Worm (Caenorhabditis elegans) whole organism, L1 larva: ENCODE results near the gene kle-2.

Source experiments
- C34B4.2 ChIP-seq: sonication (generic microtip); optimal IDR thresholded peaks from 2 replicates; lab custom pipeline; 2017; ENCODE audit warnings: mild to moderate bottlenecking, missing genetic modification characterization, missing compliant biosample characterization
- F16B12.6 ChIP-seq: fragments of 150-350 bp; optimal IDR thresholded peaks from 2 replicates; lab custom pipeline; 2014; ENCODE audit warnings: missing biosample characterization, missing genetic modification characterization
- Y116A8C.19 ChIP-seq: sonication (generic microtip); optimal IDR thresholded peaks from 2 replicates; lab custom pipeline; 2016; ENCODE audit warnings: missing compliant biosample characterization, missing genetic modification characterization, borderline replicate concordance
- ama-1 ChIP-seq: fragments of 150-350 bp; optimal IDR thresholded peaks from 2 replicates; lab custom pipeline; 2014
- blmp-1 ChIP-seq: fragments of 150-350 bp; optimal IDR thresholded peaks from 2 replicates; lab custom pipeline; 2014; ENCODE audit warnings: missing biosample characterization, missing genetic modification characterization
- ceh-63 ChIP-seq: fragments of 200-800 bp; sonication (Bioruptor generic); optimal IDR thresholded peaks from 2 replicates; lab custom pipeline; 2018; ENCODE audit warnings: mild to moderate bottlenecking, missing genetic modification characterization, missing compliant biosample characterization
- ceh-8 ChIP-seq: fragments of 200-800 bp; sonication (Bioruptor generic); optimal IDR thresholded peaks from 2 replicates; lab custom pipeline; 2018; ENCODE audit warnings: mild to moderate bottlenecking, missing genetic modification characterization, moderate library complexity, missing compliant biosample characterization
- ceh-82 ChIP-seq, 3 experiments: fragments of 150-350 bp in 1 of 3; sonication (generic microtip) in 2 of 3; optimal IDR thresholded peaks; 2 replicates each; lab custom pipeline; 2014 to 2017; ENCODE audit warnings: missing biosample characterization in 3 of 3, missing genetic modification characterization in 3 of 3
- ceh-88 ChIP-seq: fragments of 200-800 bp; sonication (Bioruptor generic); IDR thresholded peaks from 2 replicates; pipeline ENCODE4 v1.3.6; 2022; ENCODE audit warnings: missing genetic modification characterization, missing compliant biosample characterization
- ceh-90 ChIP-seq: sonication (generic microtip); optimal IDR thresholded peaks from 2 replicates; lab custom pipeline; 2016; ENCODE audit warnings: missing genetic modification characterization, missing compliant biosample characterization
- dpl-1 ChIP-seq, 3 experiments: fragments of 150-350 bp in 2 of 3; sonication (generic microtip) in 1 of 3; optimal IDR thresholded peaks; 2 replicates each; lab custom pipeline; 2014 to 2017; ENCODE audit warnings: missing biosample characterization in 3 of 3, missing genetic modification characterization in 3 of 3, missing genetic modification reagents in 3 of 3
- dsc-1 ChIP-seq: sonication (generic microtip); optimal IDR thresholded peaks from 2 replicates; lab custom pipeline; 2016; ENCODE audit warnings: mild to moderate bottlenecking, missing genetic modification characterization, missing compliant biosample characterization
- efl-1 ChIP-seq, 4 experiments: fragments of 150-350 bp; optimal IDR thresholded peaks in 3 of 4; peaks in 1 of 4; 1 replicate in 1 of 4; 2 replicates in 3 of 4; lab custom pipeline; 2014; ENCODE audit warnings: missing biosample characterization in 2 of 4, missing genetic modification characterization in 2 of 4, missing genetic modification reagents in 2 of 4
- efl-3 ChIP-seq: fragments of 200-800 bp; sonication (Bioruptor generic); optimal IDR thresholded peaks from 2 replicates; lab custom pipeline; 2018; ENCODE audit warnings: mild to moderate bottlenecking, missing genetic modification characterization, missing compliant biosample characterization
- egl-27 ChIP-seq, 2 experiments: fragments of 150-350 bp in 1 of 2; sonication (generic microtip); optimal IDR thresholded peaks; 3 replicates each; lab custom pipeline; 2017 to 2018; ENCODE audit warnings: missing biosample characterization in 2 of 2, missing genetic modification characterization in 2 of 2, missing genetic modification reagents in 2 of 2
- elt-2 ChIP-seq: sonication (generic microtip); optimal IDR thresholded peaks from 2 replicates; lab custom pipeline; 2016; ENCODE audit warnings: missing genetic modification characterization, mild to moderate bottlenecking, inconsistent platforms, missing compliant biosample characterization, missing genetic modification reagents
- elt-3 ChIP-seq, 6 experiments: fragments of 150-350 bp in 1 of 6; sonication (generic microtip); optimal IDR thresholded peaks; 2 replicates each; lab custom pipeline; 2017 to 2018; ENCODE audit warnings: missing biosample characterization in 6 of 6, missing genetic modification characterization in 6 of 6, inconsistent platforms in 1 of 6
- fkh-4 ChIP-seq: sonication (generic microtip); optimal IDR thresholded peaks from 2 replicates; lab custom pipeline; 2016; ENCODE audit warnings: missing compliant biosample characterization, missing genetic modification characterization, borderline replicate concordance
- fos-1 ChIP-seq: fragments of 150-350 bp; optimal IDR thresholded peaks from 2 replicates; lab custom pipeline; 2014; ENCODE audit warnings: missing biosample characterization, missing genetic modification characterization
- jun-1 ChIP-seq: fragments of 150-350 bp; optimal IDR thresholded peaks from 2 replicates; lab custom pipeline; 2014; ENCODE audit warnings: missing biosample characterization, missing genetic modification reagents, missing genetic modification characterization
- lin-13 ChIP-seq: fragments of 150-350 bp; optimal IDR thresholded peaks from 2 replicates; lab custom pipeline; 2014; ENCODE audit warnings: missing biosample characterization, missing genetic modification reagents, missing genetic modification characterization
- lin-14 ChIP-seq: fragments of 200-800 bp; sonication (Bioruptor generic); optimal IDR thresholded peaks from 2 replicates; lab custom pipeline; 2018; ENCODE audit warnings: mild to moderate bottlenecking, missing genetic modification characterization, moderate library complexity, missing compliant biosample characterization
- lin-15B ChIP-seq: fragments of 150-350 bp; sonication (generic microtip); optimal IDR thresholded peaks from 3 replicates; lab custom pipeline; 2014; ENCODE audit warnings: missing biosample characterization, missing genetic modification characterization
- lsy-2 ChIP-seq, 2 experiments: fragments of 150-350 bp; optimal IDR thresholded peaks; 2 replicates each; lab custom pipeline; 2014; ENCODE audit warnings: missing biosample characterization in 2 of 2, missing genetic modification characterization in 2 of 2
- mdl-1 ChIP-seq, 2 experiments: fragments of 150-350 bp; optimal IDR thresholded peaks; 2 replicates each; lab custom pipeline; 2014 to 2017; ENCODE audit warnings: missing biosample characterization in 2 of 2, missing genetic modification characterization in 2 of 2, inconsistent platforms in 1 of 2
- mef-2 ChIP-seq: fragments of 150-350 bp; optimal IDR thresholded peaks from 2 replicates; lab custom pipeline; 2014; ENCODE audit warnings: missing biosample characterization, missing genetic modification characterization
- mep-1 ChIP-seq: fragments of 150-350 bp; optimal IDR thresholded peaks from 2 replicates; lab custom pipeline; 2014; ENCODE audit warnings: missing biosample characterization, missing genetic modification characterization
- nhr-12 ChIP-seq: sonication (generic microtip); optimal IDR thresholded peaks from 2 replicates; lab custom pipeline; 2017; ENCODE audit warnings: missing biosample characterization, missing genetic modification characterization
- nhr-19 ChIP-seq: fragments of 200-800 bp; sonication (Bioruptor generic); conservative IDR thresholded peaks from 2 replicates; pipeline ENCODE4 v1.3.6; 2022; ENCODE audit warnings: missing genetic modification characterization, missing compliant biosample characterization
- nhr-20 ChIP-seq: sonication (generic microtip); optimal IDR thresholded peaks from 2 replicates; lab custom pipeline; 2016; ENCODE audit warnings: mild to moderate bottlenecking, missing genetic modification characterization, missing compliant biosample characterization
- nhr-28 ChIP-seq: fragments of 150-350 bp; optimal IDR thresholded peaks from 2 replicates; lab custom pipeline; 2014; ENCODE audit warnings: missing biosample characterization, missing genetic modification characterization
- nhr-71 ChIP-seq: sonication (generic microtip); optimal IDR thresholded peaks from 2 replicates; lab custom pipeline; 2016; ENCODE audit warnings: mild to moderate bottlenecking, missing genetic modification characterization, moderate library complexity, missing compliant biosample characterization
- nhr-77 ChIP-seq: fragments of 150-350 bp; optimal IDR thresholded peaks from 2 replicates; lab custom pipeline; 2014; ENCODE audit warnings: missing biosample characterization, missing genetic modification characterization
- nhr-85 ChIP-seq: sonication (generic microtip); peaks from one replicate; lab custom pipeline; 2016; ENCODE audit warnings: missing genetic modification characterization, inconsistent platforms, missing compliant biosample characterization
- nhr-90 ChIP-seq: sonication (generic microtip); optimal IDR thresholded peaks from 2 replicates; lab custom pipeline; 2016; ENCODE audit warnings: mild to moderate bottlenecking, missing genetic modification characterization, missing compliant biosample characterization; ENCODE audit not compliant: poor library complexity
- pax-3 ChIP-seq: fragments of 200-800 bp; sonication (Bioruptor generic); optimal IDR thresholded peaks from 2 replicates; lab custom pipeline; 2018; ENCODE audit warnings: mild to moderate bottlenecking, missing genetic modification characterization, moderate library complexity, missing compliant biosample characterization
- rnt-1 ChIP-seq: sonication (generic microtip); optimal IDR thresholded peaks from 2 replicates; lab custom pipeline; 2016; ENCODE audit warnings: mild to moderate bottlenecking, missing genetic modification characterization, moderate library complexity, missing compliant biosample characterization
- snpc-4 ChIP-seq: fragments of 150-350 bp; optimal IDR thresholded peaks from 2 replicates; lab custom pipeline; 2014; ENCODE audit warnings: missing biosample characterization, missing genetic modification characterization
- tbx-2 ChIP-seq: sonication (generic microtip); optimal IDR thresholded peaks from 2 replicates; lab custom pipeline; 2016; ENCODE audit warnings: missing genetic modification characterization, missing compliant biosample characterization
- unc-30 ChIP-seq: sonication (generic microtip); optimal IDR thresholded peaks from 2 replicates; lab custom pipeline; 2017; ENCODE audit warnings: missing biosample characterization, missing genetic modification characterization
- unc-86 ChIP-seq: sonication (generic microtip); optimal IDR thresholded peaks from 2 replicates; lab custom pipeline; 2016; ENCODE audit warnings: missing genetic modification characterization, missing compliant biosample characterization
- vab-15 ChIP-seq: sonication (generic microtip); optimal IDR thresholded peaks from 2 replicates; lab custom pipeline; 2017; ENCODE audit warnings: missing genotype, mild to moderate bottlenecking, missing genetic modification characterization, missing compliant biosample characterization
- zag-1 ChIP-seq: fragments of 150-350 bp; optimal IDR thresholded peaks from 2 replicates; lab custom pipeline; 2014; ENCODE audit warnings: missing biosample characterization, missing genetic modification characterization
- ztf-4 ChIP-seq: fragments of 150-350 bp; optimal IDR thresholded peaks from 2 replicates; lab custom pipeline; 2014; ENCODE audit warnings: missing biosample characterization, missing genetic modification characterization

Gene kle-2

DNA sequence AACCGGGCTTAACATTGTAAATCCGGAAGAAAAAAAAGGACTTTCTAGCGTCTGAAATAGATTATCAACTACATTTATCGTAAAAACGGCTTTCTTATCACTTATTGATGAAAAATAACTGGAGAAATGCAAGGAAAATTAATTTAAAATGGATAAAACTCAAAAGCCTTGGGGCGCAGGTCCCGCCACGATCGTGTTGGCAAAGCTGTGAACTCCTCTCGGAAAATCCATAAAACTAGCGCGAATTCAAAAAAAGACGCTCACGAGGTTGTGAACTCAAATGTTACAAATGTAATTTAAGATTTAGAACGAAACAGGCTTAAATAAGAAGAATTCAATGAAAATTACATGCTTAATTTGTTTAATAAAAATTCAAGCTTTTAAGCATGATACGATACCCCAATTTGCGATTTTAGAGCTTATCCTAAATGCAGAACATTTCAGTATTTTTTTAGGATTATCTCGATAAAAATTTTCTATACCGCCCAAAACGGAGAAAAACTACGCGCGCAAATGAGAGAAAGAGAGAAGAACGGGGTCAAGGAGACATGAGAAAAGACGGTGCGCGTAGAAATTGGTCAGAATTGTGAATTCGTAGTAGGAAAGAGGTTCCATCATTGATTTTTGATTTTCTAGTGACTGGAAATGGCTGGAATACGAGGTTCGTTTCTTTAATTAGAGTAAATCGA lies 10.7 kb downstream of the kle-2 start, which contains the start of gene C29E4.15 (continued):
- peak; percentile 52 for TF ChIP-seq nhr-19 (GFP tag; lab: Robert Waterston, UW)
- TF ChIP-seq pax-3 (tag; lab: Kevin White, UChicago) = no peak
- TF ChIP-seq mdl-1 (tag; optimal IDR thresholded peaks at IDR 0.05; lab: Kevin White, UChicago) = peak in 1 of 2 experiments; percentile 24
- peak; percentile 30 for TF ChIP-seq F16B12.6 (tag; lab: Kevin White, UChicago)
- peak; percentile 92 for TF ChIP-seq efl-1 (optimal IDR thresholded peaks at IDR 0.05; lab: Kevin White, UChicago)
- TF ChIP-seq efl-1 (GFP tag; optimal IDR thresholded peaks at IDR 0.05 in 1 of 2; lab: Kevin White, UChicago) = peak; percentile 90 to 98
- no peak for TF ChIP-seq unc-30

DNA sequence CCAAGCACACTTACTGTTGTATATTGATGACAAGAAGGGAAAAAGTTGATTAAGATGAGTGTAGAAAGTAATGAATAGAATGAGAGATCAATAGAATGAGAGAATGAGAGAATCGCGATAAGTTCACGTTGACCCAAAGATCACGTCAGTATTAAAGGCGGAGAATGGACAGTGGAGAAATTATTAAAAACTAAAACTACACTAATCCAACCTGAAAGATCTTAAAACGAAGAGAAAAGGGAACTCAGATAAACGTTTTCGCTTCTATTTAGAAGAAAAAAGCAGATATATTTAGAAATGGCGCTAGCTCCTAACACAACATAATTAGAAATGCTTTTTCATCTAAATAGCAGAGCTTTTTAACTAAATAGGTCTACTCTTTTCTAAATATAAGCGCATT lies 11.7 kb downstream of the kle-2 start, which contains the start of gene let-754:
TSS of gene let-754 (minus strand) at position 101 of the 400 bp plus-strand sequence.
- TF ChIP-seq ztf-4 (no peak), jun-1 (tag; lab: Kevin White, UChicago) (no peak), dsc-1 (tag; lab: Kevin White, UChicago) (no peak), lin-14 (GFP tag; lab: Kevin White, UChicago) (no peak), snpc-4 (tag; lab: Kevin White, UChicago) (no peak), fkh-4 (no peak), lsy-2 (tag; optimal IDR thresholded peaks at IDR 0.05; lab: Kevin White, UChicago) (no peak), nhr-85 (tag; lab: Kevin White, UChicago) (no peak), nhr-90 (tag; lab: Kevin White, UChicago) (no peak), egl-27 (tag; optimal IDR thresholded peaks at IDR 0.05; lab: Kevin White, UChicago) (no peak), tbx-2 (no peak), mep-1 (tag; lab: Kevin White, UChicago) (no peak), efl-3 (GFP tag; lab: Kevin White, UChicago) (no peak), unc-30 (no peak), fos-1 (tag; lab: Kevin White, UChicago) (no peak), nhr-28 (no peak), mef-2 (tag; lab: Kevin White, UChicago) (no peak), zag-1 (tag; lab: Kevin White, UChicago) (no peak)

DNA sequence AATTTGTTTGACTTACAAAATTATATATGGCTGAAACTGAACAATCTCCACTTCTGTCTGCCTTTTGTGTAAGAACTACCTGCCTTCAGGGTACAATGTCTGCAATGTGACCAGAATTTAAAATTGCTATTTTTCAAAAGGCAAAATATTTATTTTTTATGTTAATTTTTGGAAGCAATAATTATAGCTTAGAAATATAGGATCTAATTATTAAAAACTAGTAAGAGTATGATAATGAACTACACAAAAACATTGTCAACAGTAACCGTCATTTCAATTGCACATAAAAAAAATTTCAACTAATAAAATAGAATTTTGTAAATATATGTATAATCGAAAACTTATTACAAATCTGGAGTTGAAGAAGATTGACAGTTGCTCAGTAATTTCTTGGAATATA lies 15.4 kb downstream of the kle-2 start, which contains the start of gene C29E4.9:
TSS of gene C29E4.9 (minus strand) at position 101 of the 400 bp plus-strand sequence.
- no peak for TF ChIP-seq efl-1 (optimal IDR thresholded peaks at IDR 0.05; lab: Kevin White, UChicago)
- TF ChIP-seq efl-1 (GFP tag; optimal IDR thresholded peaks at IDR 0.05 in 1 of 2; lab: Kevin White, UChicago) = peak in 1 of 2 experiments; percentile 43
- TF ChIP-seq lin-15B (tag; lab: Kevin White, UChicago) = no peak

DNA sequence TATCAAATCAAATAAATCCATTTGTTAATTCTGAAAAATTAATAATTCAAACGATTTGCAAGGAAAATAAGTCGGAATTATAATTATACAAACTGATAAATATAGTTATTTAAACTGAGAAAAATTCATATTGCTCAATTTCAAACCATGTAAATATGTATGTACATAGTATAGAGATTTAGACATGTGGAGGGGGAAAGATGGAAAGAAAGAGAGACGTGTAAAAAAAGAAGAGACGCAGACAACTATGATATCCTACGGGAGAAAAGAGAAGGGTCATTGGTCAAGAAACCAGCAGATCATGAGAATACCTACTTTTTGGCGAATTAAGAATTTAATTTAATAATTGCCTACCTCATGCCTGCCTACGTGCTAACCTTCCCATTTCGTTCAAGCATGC lies 16.6 kb downstream of the kle-2 start, which contains the start of gene C29E4.11:
TSS of gene C29E4.11 (minus strand) at position 30 of the 400 bp plus-strand sequence.
- TF ChIP-seq nhr-12 (no peak), ceh-8 (GFP tag; lab: Kevin White, UChicago) (no peak), nhr-71 (tag; lab: Kevin White, UChicago) (peak; percentile 31), zag-1 (tag; lab: Kevin White, UChicago) (no peak), lin-13 (GFP tag; lab: Kevin White, UChicago) (no peak), nhr-19 (GFP tag; lab: Robert Waterston, UW) (no peak), efl-1 (optimal IDR thresholded peaks at IDR 0.05; lab: Kevin White, UChicago) (peak; percentile 48 to 62), efl-1 (GFP tag; optimal IDR thresholded peaks at IDR 0.05 in 1 of 2; lab: Kevin White, UChicago) (peak in 1 of 2 experiments; percentile 83), ceh-63 (GFP tag; lab: Kevin White, UChicago) (no peak), ceh-82 (tag; optimal IDR thresholded peaks at IDR 0.05; lab: Kevin White, UChicago) (no peak), mef-2 (tag; lab: Kevin White, UChicago) (no peak), fkh-4 (no peak), elt-3 (tag; optimal IDR thresholded peaks at IDR 0.05; lab: Kevin White, UChicago) (no peak), C34B4.2 (tag; lab: Kevin White, UChicago) (no peak), elt-2 (tag; lab: Kevin White, UChicago) (no peak), nhr-20 (tag; lab: Kevin White, UChicago) (no peak), Y116A8C.19 (tag; lab: Kevin White, UChicago) (no peak), dpl-1 (GFP tag; optimal IDR thresholded peaks at IDR 0.05; lab: Kevin White, UChicago) (peak in 1 of 3 experiments; percentile 39), nhr-77 (tag; lab: Kevin White, UChicago) (no peak), rnt-1 (tag; lab: Kevin White, UChicago) (no peak), mep-1 (tag; lab: Kevin White, UChicago) (peak; percentile 28), ceh-90 (tag; lab: Kevin White, UChicago) (no peak), unc-86 (no peak), vab-15 (tag; lab: Kevin White, UChicago) (no peak), blmp-1 (tag; lab: Kevin White, UChicago) (peak; percentile 2), lin-14 (GFP tag; lab: Kevin White, UChicago) (no peak), ama-1 (lab: Kevin White, UChicago) (no peak), lin-15B (tag; lab: Kevin White, UChicago) (no peak), ceh-88 (no peak)
